Worm (Caenorhabditis elegans) whole organism, L4 larva: ENCODE results near the gene cosa-1.

Experiments
- F26F4.8 ChIP-seq: fragments of 200-800 bp; sonication (Bioruptor generic); conservative IDR thresholded peaks from 2 replicates; pipeline ENCODE4 v1.3.6; 2022; ENCODE audit warnings: missing genetic modification characterization, missing compliant biosample characterization
- F44E2.7 ChIP-seq: fragments of 200-800 bp; sonication (Bioruptor generic); IDR thresholded peaks from 2 replicates; pipeline ENCODE4 v2.1.2; 2022; ENCODE audit warnings: missing genetic modification characterization, missing compliant biosample characterization
- Y5F2A.4 ChIP-seq: fragments of 200-800 bp; sonication (Bioruptor generic); optimal IDR thresholded peaks from 2 replicates; lab custom pipeline; 2018; ENCODE audit warnings: mild to moderate bottlenecking, missing genetic modification characterization, missing compliant biosample characterization
- aha-1 ChIP-seq: fragments of 150-350 bp; peaks from one replicate; lab custom pipeline; 2014; ENCODE audit warnings: missing biosample characterization, missing genetic modification characterization
- aly-2 ChIP-seq: sonication (generic microtip); optimal IDR thresholded peaks from 2 replicates; lab custom pipeline; 2018; ENCODE audit warnings: missing biosample characterization, missing genetic modification characterization
- ama-1 ChIP-seq: fragments of 150-350 bp; optimal IDR thresholded peaks from 2 replicates; lab custom pipeline; 2014; ENCODE audit warnings: inconsistent platforms, mixed read lengths
- attf-4 ChIP-seq: sonication (generic microtip); optimal IDR thresholded peaks from 3 replicates; lab custom pipeline; 2017; ENCODE audit warnings: missing biosample characterization, missing genetic modification characterization
- ceh-32 ChIP-seq: sonication (generic microtip); optimal IDR thresholded peaks from 2 replicates; lab custom pipeline; 2016; ENCODE audit warnings: mild to moderate bottlenecking, missing genetic modification characterization, missing compliant biosample characterization; ENCODE audit not compliant: poor library complexity
- ceh-44 ChIP-seq: fragments of 200-800 bp; sonication (Bioruptor generic); IDR thresholded peaks from 2 replicates; pipeline ENCODE4 v1.3.6; 2022; ENCODE audit warnings: missing genetic modification reagents, missing genetic modification characterization, missing compliant biosample characterization
- ceh-62 ChIP-seq: sonication (generic microtip); optimal IDR thresholded peaks from 2 replicates; lab custom pipeline; 2017; ENCODE audit warnings: missing biosample characterization, missing genetic modification characterization
- ces-1 ChIP-seq: fragments of 150-350 bp; sonication (generic microtip); optimal IDR thresholded peaks from 4 replicates; lab custom pipeline; 2014; ENCODE audit warnings: missing biosample characterization, missing genetic modification reagents, missing genetic modification characterization
- daf-8 ChIP-seq: fragments of 200-800 bp; sonication (Bioruptor generic); IDR thresholded peaks from 2 replicates; pipeline ENCODE4 v1.3.6; 2022; ENCODE audit warnings: missing genetic modification characterization, missing compliant biosample characterization
- dmd-9 ChIP-seq: fragments of 200-800 bp; sonication (Bioruptor generic); IDR thresholded peaks from 2 replicates; pipeline ENCODE4 v1.3.6; 2022; ENCODE audit warnings: missing genetic modification reagents, missing genetic modification characterization, missing compliant biosample characterization
- dve-1 ChIP-seq: sonication (generic microtip); optimal IDR thresholded peaks from 2 replicates; lab custom pipeline; 2017; ENCODE audit warnings: antibody characterized with exemption, mild to moderate bottlenecking, missing genetic modification characterization, missing compliant biosample characterization; ENCODE audit not compliant: insufficient read depth
- egl-27 ChIP-seq: sonication (generic microtip); optimal IDR thresholded peaks from 3 replicates; lab custom pipeline; 2017; ENCODE audit warnings: missing biosample characterization, missing genetic modification reagents, missing genetic modification characterization
- egl-43 ChIP-seq: fragments of 200-800 bp; sonication (Bioruptor generic); IDR thresholded peaks from 2 replicates; pipeline ENCODE4 v1.3.6; 2022; ENCODE audit warnings: missing genetic modification reagents, missing genetic modification characterization, missing compliant biosample characterization
- fkh-10 ChIP-seq: fragments of 150-350 bp; optimal IDR thresholded peaks from 2 replicates; lab custom pipeline; 2014; ENCODE audit warnings: missing biosample characterization, missing genetic modification reagents, missing genetic modification characterization
- fos-1 ChIP-seq: fragments of 150-350 bp; optimal IDR thresholded peaks from 2 replicates; lab custom pipeline; 2014; ENCODE audit warnings: missing biosample characterization, missing genetic modification characterization
- hif-1 ChIP-seq, 2 experiments: sonication (generic microtip); optimal IDR thresholded peaks; 2 replicates each; lab custom pipeline; 2016 to 2017; ENCODE audit warnings: missing compliant biosample characterization in 2 of 2, missing genetic modification characterization in 2 of 2, missing genetic modification reagents in 2 of 2, missing genotype in 2 of 2, mild to moderate bottlenecking in 1 of 2
- hlh-11 ChIP-seq: fragments of 200-800 bp; sonication (Bioruptor generic); optimal IDR thresholded peaks from 2 replicates; lab custom pipeline; 2018; ENCODE audit warnings: mild to moderate bottlenecking, missing genetic modification characterization, missing compliant biosample characterization
- lin-1 ChIP-seq: fragments of 200-800 bp; sonication (Bioruptor generic); IDR thresholded peaks from 2 replicates; pipeline ENCODE4 v1.3.6; 2022; ENCODE audit warnings: missing genetic modification reagents, missing genetic modification characterization, missing compliant biosample characterization
- lin-13 ChIP-seq: fragments of 150-350 bp; optimal IDR thresholded peaks from 2 replicates; lab custom pipeline; 2014; ENCODE audit warnings: missing biosample characterization, missing genetic modification reagents, missing genetic modification characterization
- lin-38 ChIP-seq: fragments of 200-800 bp; sonication (Bioruptor generic); IDR thresholded peaks from 2 replicates; pipeline ENCODE4 v1.3.6; 2022; ENCODE audit warnings: missing genetic modification reagents, missing genetic modification characterization, missing compliant biosample characterization
- madf-5 ChIP-seq, 2 experiments: fragments of 200-800 bp; sonication (Bioruptor generic); IDR thresholded peaks; 2 replicates each; pipeline ENCODE4 v1.3.6; 2022; ENCODE audit warnings: missing compliant biosample characterization in 2 of 2, missing genetic modification characterization in 2 of 2
- mxl-2 ChIP-seq: fragments of 200-800 bp; sonication (Bioruptor generic); conservative IDR thresholded peaks from 2 replicates; pipeline ENCODE4 v1.3.6; 2022; ENCODE audit warnings: missing genetic modification reagents, missing genetic modification characterization, missing compliant biosample characterization
- nhr-11 ChIP-seq: fragments of 150-350 bp; optimal IDR thresholded peaks from 2 replicates; lab custom pipeline; 2014; ENCODE audit warnings: missing biosample characterization, missing genetic modification characterization
- nhr-237 ChIP-seq: sonication (generic microtip); optimal IDR thresholded peaks from 2 replicates; lab custom pipeline; 2017; ENCODE audit warnings: missing biosample characterization, missing genetic modification characterization
- nhr-48 ChIP-seq: sonication (generic microtip); optimal IDR thresholded peaks from 2 replicates; lab custom pipeline; 2016; ENCODE audit warnings: mild to moderate bottlenecking, missing genetic modification characterization, missing compliant biosample characterization
- set-16 ChIP-seq: fragments of 200-800 bp; sonication (Bioruptor generic); IDR thresholded peaks from 2 replicates; pipeline ENCODE4 v1.3.6; 2022; ENCODE audit warnings: missing genetic modification reagents, missing genetic modification characterization, missing compliant biosample characterization
- snpc-1.2 ChIP-seq: fragments of 200-800 bp; sonication (Bioruptor generic); IDR thresholded peaks from 2 replicates; pipeline ENCODE4 v1.3.6; 2022; ENCODE audit warnings: missing genetic modification reagents, missing genetic modification characterization, missing compliant biosample characterization
- unc-39 ChIP-seq: sonication (generic microtip); optimal IDR thresholded peaks from 2 replicates; lab custom pipeline; 2017; ENCODE audit warnings: missing biosample characterization, missing genetic modification characterization
- unc-62 ChIP-seq, 3 experiments: fragments of 150-350 bp in 1 of 3; sonication (generic microtip); optimal IDR thresholded peaks in 2 of 3; peaks in 1 of 3; 1 replicate in 1 of 3; 2 replicates in 2 of 3; lab custom pipeline; 2014 to 2017; ENCODE audit warnings: missing biosample characterization in 3 of 3, missing genetic modification characterization in 3 of 3, missing genetic modification reagents in 3 of 3, missing genotype in 1 of 3
- ztf-7 ChIP-seq: fragments of 150-350 bp; optimal IDR thresholded peaks from 2 replicates; lab custom pipeline; 2014; ENCODE audit warnings: missing biosample characterization, missing genetic modification characterization

The cosa-1 gene

DNA sequence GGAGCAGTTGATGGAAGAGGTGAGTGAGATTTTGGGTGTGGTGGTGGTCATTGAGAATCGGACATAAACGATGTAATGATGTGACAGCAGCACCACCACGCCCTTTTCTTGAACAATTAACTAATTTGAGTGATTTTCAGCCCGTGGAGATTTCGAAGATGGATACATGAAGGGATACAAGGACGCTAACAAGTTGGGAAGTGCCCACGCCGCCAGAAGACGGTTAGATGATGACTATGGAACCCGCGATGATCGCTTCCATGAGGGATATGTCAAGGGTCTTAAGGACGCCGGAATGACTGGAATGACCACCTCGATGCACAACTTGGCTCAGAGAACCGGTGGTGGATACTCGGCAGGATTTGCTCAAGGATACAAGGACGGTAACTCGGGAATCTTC, 47.9 kb upstream of the cosa-1 start:
- TF ChIP-seq lin-38, result no peak
- TF ChIP-seq ztf-7, result no peak
- TF ChIP-seq attf-4, result no peak
- TF ChIP-seq unc-62 (GFP tag; optimal IDR thresholded peaks at IDR 0.05 in 1 of 2; lab: Kevin White, UChicago), result peak in 1 of 2 experiments; percentile 96
- TF ChIP-seq unc-62 (tag; optimal IDR thresholded peaks at IDR 0.05; lab: Kevin White, UChicago), result no peak

ce11 chrIII:2679362-2679761, 46.6 kb upstream of the cosa-1 start:
- TF ChIP-seq set-16 (GFP tag; lab: Robert Waterston, UW) (peak; percentile 85), egl-43 (GFP tag; lab: Robert Waterston, UW) (no peak), F26F4.8 (GFP tag; lab: Robert Waterston, UW) (peak; percentile 37; the same call in 1 of the 2 replicates)

ce11 chrIII:2681559-2681958, 44.4 kb upstream of the cosa-1 start:
- TF ChIP-seq unc-62 (GFP tag; optimal IDR thresholded peaks at IDR 0.05 in 1 of 2; lab: Kevin White, UChicago) (peak in 1 of 2 experiments; percentile 97), unc-62 (tag; optimal IDR thresholded peaks at IDR 0.05; lab: Kevin White, UChicago) (no peak), Y5F2A.4 (no peak)
- TF ChIP-seq, all 104 proteins: peak for 1

ce11 chrIII:2683403-2683802, 42.5 kb upstream of the cosa-1 start:
- TF ChIP-seq ceh-62 (tag; lab: Kevin White, UChicago) (no peak), egl-27 (tag; lab: Kevin White, UChicago) (no peak), egl-43 (GFP tag; lab: Robert Waterston, UW) (no peak), ama-1 (lab: Kevin White, UChicago) (no peak), unc-39 (no peak), madf-5 (GFP tag; IDR thresholded peaks at IDR 0.05; lab: Robert Waterston, UW) (no peak), nhr-48 (tag; lab: Kevin White, UChicago) (no peak), lin-1 (GFP tag; lab: Robert Waterston, UW) (no peak), attf-4 (no peak), F44E2.7 (GFP tag; lab: Robert Waterston, UW) (no peak), lin-13 (GFP tag; lab: Kevin White, UChicago) (no peak), fos-1 (tag; lab: Kevin White, UChicago) (no peak), lin-38 (no peak), ceh-44 (GFP tag; lab: Robert Waterston, UW) (no peak), ceh-32 (tag; lab: Kevin White, UChicago) (no peak), nhr-237 (tag; lab: Kevin White, UChicago) (no peak)

DNA sequence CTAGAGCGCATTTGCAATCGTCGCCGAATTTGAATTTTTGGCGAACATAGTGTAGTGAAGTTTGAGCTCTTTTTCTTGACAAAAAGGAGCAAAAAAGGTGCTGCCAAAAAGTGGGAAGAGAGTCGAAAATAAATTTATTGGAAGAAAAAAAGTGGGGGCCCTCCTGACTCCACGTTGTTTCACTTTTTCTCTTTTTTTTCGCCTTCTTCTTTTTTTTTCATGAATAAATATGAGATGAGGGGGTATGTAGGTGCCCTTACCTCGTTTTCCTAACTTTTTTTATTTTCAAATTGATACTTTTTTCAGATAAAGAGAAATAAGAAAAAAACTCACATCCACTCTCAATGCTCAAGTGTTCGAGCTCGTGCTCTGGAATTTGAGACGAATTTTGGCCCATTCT, 39.9 kb upstream of the cosa-1 start, which contains the start of the genes Y71H2AL.2, Y71H2AL.4 and pbo-1:
TSS of gene Y71H2AL.2 (plus strand) at position 301 of the 400 bp plus-strand sequence.
TSS of gene Y71H2AL.4 (plus strand) at position 345 of the 400 bp plus-strand sequence.
TSS of gene pbo-1 (minus strand) at position 400 of the 400 bp plus-strand sequence.
- TF ChIP-seq fkh-10 (GFP tag; lab: Kevin White, UChicago) (no peak), aly-2 (tag; lab: Kevin White, UChicago) (no peak), hif-1 (tag; optimal IDR thresholded peaks at IDR 0.05; lab: Kevin White, UChicago) (no peak), dmd-9 (GFP tag; lab: Robert Waterston, UW) (no peak)

ce11 chrIII:2686663-2687062, 39.3 kb upstream of the cosa-1 start:
- TF ChIP-seq F26F4.8 (GFP tag; lab: Robert Waterston, UW) (no peak), dve-1 (no peak), mxl-2 (GFP tag; lab: Robert Waterston, UW) (no peak), ces-1 (GFP tag; lab: Kevin White, UChicago) (peak; percentile 50), hlh-11 (no peak), daf-8 (no peak), fkh-10 (GFP tag; lab: Kevin White, UChicago) (peak; percentile 71), aha-1 (no peak), snpc-1.2 (GFP tag; lab: Robert Waterston, UW) (no peak), unc-62 (GFP tag; optimal IDR thresholded peaks at IDR 0.05 in 1 of 2; lab: Kevin White, UChicago) (no peak), unc-62 (tag; optimal IDR thresholded peaks at IDR 0.05; lab: Kevin White, UChicago) (no peak), fos-1 (tag; lab: Kevin White, UChicago) (no peak), nhr-11 (tag; lab: Kevin White, UChicago) (no peak)
- TF ChIP-seq, all 104 proteins: peak for 2
